Fruit fly (Drosophila melanogaster) ovary, adult (tissue): ENCODE data around the gene Pgant35A.
A peak's percentile ranks its signal among the peaks of the same experiment; 100 is the strongest.

Experiments
- CG17801 ChIP-seq: fragments of 200-800 bp; optimal IDR thresholded peaks from 2 replicates; lab custom pipeline; 2019; ENCODE audit warnings: missing biosample characterization, mild to moderate bottlenecking, missing genetic modification characterization, moderate library complexity; ENCODE audit not compliant: partially characterized antibody

Gene Pgant35A

DNA sequence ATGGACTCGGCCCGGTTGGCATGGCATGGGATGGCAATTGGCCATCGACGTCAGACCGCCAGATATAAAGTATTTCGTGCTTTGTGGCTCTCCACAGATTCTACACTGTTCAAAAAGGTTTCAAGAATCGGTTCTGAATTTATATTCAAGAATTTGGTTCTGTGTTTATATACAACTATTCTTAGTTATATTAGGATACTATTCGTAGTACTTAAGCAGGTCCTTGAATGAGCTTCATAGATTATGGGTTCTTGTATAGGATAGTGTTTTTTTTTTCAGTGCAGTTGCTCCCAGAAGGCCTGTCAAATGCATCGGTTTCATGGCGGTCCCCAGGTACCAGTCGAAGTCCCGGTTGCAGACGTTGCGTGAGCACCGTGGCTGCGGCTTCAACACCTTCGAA, 27.5 kb downstream of the Pgant35A start:
- no peak for TF ChIP-seq CG17801

dm6 chr2L:14388448-14388847, 29.4 kb downstream of the Pgant35A start:
- TF ChIP-seq CG17801, result no peak

- no peak for TF ChIP-seq CG17801
Measured at dm6 chr2L:14393527-14393926, 34.5 kb downstream of the Pgant35A start.

dm6 chr2L:14394298-14395064, 35.4 kb downstream of the Pgant35A start:
- TF ChIP-seq CG17801, result peak; percentile 43

DNA sequence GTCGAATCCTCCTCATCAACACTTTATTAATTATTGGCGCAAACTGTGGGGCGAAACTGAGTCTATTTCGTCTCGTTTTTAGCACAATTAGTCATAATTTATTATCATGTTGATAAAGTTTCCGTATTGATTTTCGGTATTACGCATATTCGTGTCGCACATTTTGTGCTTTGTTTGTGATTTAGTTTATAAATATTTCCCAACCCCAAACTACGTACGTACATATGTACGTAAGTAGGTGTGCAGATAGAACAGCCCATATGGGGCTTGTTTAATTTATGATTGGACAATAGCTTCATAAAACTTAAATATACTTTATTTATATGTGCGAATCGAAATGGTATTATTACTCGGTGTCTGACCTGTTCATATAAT, 36.0 kb downstream of the Pgant35A start:
- no peak for TF ChIP-seq CG17801

dm6 chr2L:14396263-14396662, 37.2 kb downstream of the Pgant35A start:
- TF ChIP-seq CG17801, result no peak

- no peak for TF ChIP-seq CG17801
Measured at dm6 chr2L:14397067-14397598, 38.1 kb downstream of the Pgant35A start.

- no peak for TF ChIP-seq CG17801
Measured at dm6 chr2L:14397948-14398347, 38.9 kb downstream of the Pgant35A start.

dm6 chr2L:14398562-14398961, 39.5 kb downstream of the Pgant35A start:
- TF ChIP-seq CG17801, result no peak

dm6 chr2L:14399326-14399725, 40.3 kb downstream of the Pgant35A start:
- no peak for TF ChIP-seq CG17801

DNA sequence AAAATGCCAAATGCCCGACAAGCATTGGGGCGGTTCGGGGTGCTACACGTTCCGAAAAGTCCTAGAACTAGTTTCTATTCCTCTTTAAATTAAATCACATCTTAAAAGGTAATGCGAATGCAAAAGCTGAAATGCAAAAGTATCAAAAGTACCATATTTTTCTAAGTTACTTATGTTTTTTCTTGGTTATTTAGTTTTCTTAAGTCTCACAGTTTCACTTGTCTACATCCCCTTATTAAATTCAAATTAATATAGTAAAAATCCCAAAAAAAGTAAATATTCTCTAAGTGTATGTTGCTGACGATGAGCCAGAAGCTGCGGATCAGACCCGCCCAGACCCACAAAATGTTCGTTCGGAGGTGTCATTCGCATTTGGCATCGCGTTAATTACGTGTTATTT, 41.6 kb downstream of the Pgant35A start:
- no peak for TF ChIP-seq CG17801

DNA sequence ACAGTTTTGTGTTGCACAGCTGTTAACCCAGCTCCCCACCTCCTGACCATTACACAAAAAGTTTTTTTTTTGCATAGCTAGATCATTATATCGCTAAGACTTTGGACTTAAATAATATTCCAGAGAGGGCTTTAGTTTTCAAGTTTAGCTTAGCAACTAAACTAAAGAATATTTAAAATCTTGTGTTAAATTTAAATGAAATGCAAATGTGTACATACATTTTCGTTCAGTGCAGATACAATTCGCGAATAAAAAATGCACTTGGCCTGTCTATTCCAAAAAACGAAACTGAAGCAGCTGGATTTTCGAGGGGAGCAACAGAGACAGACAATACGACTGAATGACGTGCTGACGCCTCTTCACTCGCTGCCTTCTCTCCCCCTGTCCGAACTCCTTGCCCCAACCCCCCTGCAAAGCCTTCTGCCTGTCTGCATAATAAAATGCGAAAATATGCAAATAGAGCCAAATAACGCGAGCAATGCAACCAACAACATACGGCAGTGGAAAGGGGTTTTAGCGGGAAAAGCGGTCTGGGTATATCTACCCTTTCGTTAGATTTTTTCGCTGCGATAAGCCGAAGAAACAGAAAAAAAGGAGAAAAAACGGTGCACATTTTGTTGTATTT, 42.7 kb downstream of the Pgant35A start:
- TF ChIP-seq CG17801, result no peak

- no peak for TF ChIP-seq CG17801
Measured at dm6 chr2L:14403568-14403967, 44.5 kb downstream of the Pgant35A start.

DNA sequence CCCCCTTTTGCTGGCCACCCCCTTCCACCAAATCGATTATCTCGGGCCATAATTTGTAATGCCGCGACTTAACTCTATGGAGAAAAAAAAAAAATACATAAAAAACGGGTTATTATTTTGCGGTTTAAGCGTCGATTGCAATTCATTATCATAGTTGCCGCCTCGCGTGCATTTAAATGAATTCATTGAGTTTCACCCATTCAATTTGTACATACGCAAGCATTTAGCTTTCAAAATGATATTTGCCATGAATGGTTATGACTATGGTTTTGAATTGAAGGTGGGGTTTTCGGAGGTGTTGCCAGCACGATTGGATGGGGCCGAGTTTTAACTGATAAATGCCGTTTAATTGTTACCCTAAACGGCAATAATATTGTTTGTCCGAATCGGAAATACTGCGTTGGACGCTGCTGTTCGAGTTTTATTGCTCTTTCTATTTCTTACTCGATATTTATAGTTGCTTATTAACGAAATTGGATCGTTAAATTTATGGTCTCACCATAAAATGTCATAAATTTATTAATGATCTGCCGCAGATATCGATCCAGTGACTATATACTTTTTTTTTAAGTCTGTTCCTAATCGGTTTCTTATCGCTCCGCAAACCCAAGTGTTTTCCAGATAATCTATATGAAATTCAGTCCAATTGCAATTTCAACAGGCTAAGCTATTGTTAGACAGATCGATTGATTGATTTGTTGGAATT, 45.8 kb downstream of the Pgant35A start:
- TF ChIP-seq CG17801, result no peak

dm6 chr2L:14408383-14409004, 49.4 kb downstream of the Pgant35A start:
- TF ChIP-seq CG17801, result no peak

dm6 chr2L:14409428-14409933, 50.4 kb downstream of the Pgant35A start, which contains the start of gene elB:
TSS of gene elB (minus strand) at chr2L:14409549.
- TF ChIP-seq CG17801, result peak; percentile 70

dm6 chr2L:14410331-14410730, 51.3 kb downstream of the Pgant35A start:
- TF ChIP-seq CG17801, result no peak
